ENCODE assay signal across 1 fruit fly cellular context in genomic region chr2L:16319743-16320142, dm6.
TF ChIP-seq lines count a peak whose summit lies in the region.

No protein-coding gene starts in this region.

TF ChIP-seq in whole organism, embryonic, 481 proteins besides CTCF, POLR2A, EP300 and RAD21 (continued from another document):
- peak; percentile 29 for TF ChIP-seq HmgZ (tag; optimal IDR thresholded peaks at IDR 0.05; lab: Kevin White, UChicago)
- no peak for TF ChIP-seq slou (GFP tag; optimal IDR thresholded peaks at IDR 0.05; lab: Kevin White, UChicago)
- no peak for TF ChIP-seq MBD-R2 (GFP tag; IDR thresholded peaks at IDR 0.05; lab: Robert Waterston, UW)
- no peak for TF ChIP-seq Bdp1 (GFP tag; optimal IDR thresholded peaks at IDR 0.05; lab: Kevin White, UChicago)
- TF ChIP-seq CG3281 (GFP tag; optimal IDR thresholded peaks at IDR 0.05; lab: Kevin White, UChicago), result peak; percentile 5
- no peak for TF ChIP-seq hbn (GFP tag; IDR thresholded peaks at IDR 0.05; lab: Robert Waterston, UW; ENCODE audit: partially characterized antibody)
- TF ChIP-seq CG6175 (GFP tag; IDR thresholded peaks at IDR 0.05; lab: Robert Waterston, UW), result no peak
- peak; percentile 95 for TF ChIP-seq cwo (GFP tag; optimal IDR thresholded peaks at IDR 0.05; lab: Kevin White, UChicago)
- no peak for TF ChIP-seq row (GFP tag; IDR thresholded peaks at IDR 0.05; lab: Robert Waterston, UW)
- no peak for TF ChIP-seq Lhr (GFP tag; optimal IDR thresholded peaks at IDR 0.05; lab: Kevin White, UChicago)
- TF ChIP-seq Drgx (GFP tag; IDR thresholded peaks at IDR 0.05; lab: Robert Waterston, UW), result no peak
- TF ChIP-seq pita (GFP tag; optimal IDR thresholded peaks at IDR 0.05; lab: Kevin White, UChicago), result no peak
- TF ChIP-seq fd3F (GFP tag; optimal IDR thresholded peaks at IDR 0.05; lab: Kevin White, UChicago), result no peak
- no peak for TF ChIP-seq cg (GFP tag; optimal IDR thresholded peaks at IDR 0.05; lab: Kevin White, UChicago)
- TF ChIP-seq so (GFP tag; IDR thresholded peaks at IDR 0.05; lab: Robert Waterston, UW), result no peak
- TF ChIP-seq CG4360 (GFP tag; IDR thresholded peaks at IDR 0.05; lab: Robert Waterston, UW), result no peak
- no peak for TF ChIP-seq mld (GFP tag; IDR thresholded peaks at IDR 0.05; lab: Robert Waterston, UW; ENCODE audit: partially characterized antibody)
- no peak for TF ChIP-seq tna (GFP tag; IDR thresholded peaks at IDR 0.05; lab: Robert Waterston, UW; ENCODE audit: partially characterized antibody)
- no peak for TF ChIP-seq CG31441 (GFP tag; IDR thresholded peaks at IDR 0.05; lab: Robert Waterston, UW)
- TF ChIP-seq sug (tag; optimal IDR thresholded peaks at IDR 0.05; lab: Kevin White, UChicago), result peak; percentile 99
- TF ChIP-seq h (optimal IDR thresholded peaks at IDR 0.05; lab: Kevin White, UChicago), result no peak
- TF ChIP-seq Med (GFP tag; lab: Kevin White, UChicago), result peak; percentile 56
- peak; percentile 87 for TF ChIP-seq exex (tag; optimal IDR thresholded peaks at IDR 0.05; lab: Kevin White, UChicago)
- TF ChIP-seq CG8765 (GFP tag; IDR thresholded peaks at IDR 0.05; lab: Robert Waterston, UW), result no peak
- no peak for TF ChIP-seq Mes4 (GFP tag; optimal IDR thresholded peaks at IDR 0.05; lab: Kevin White, UChicago)
- 0 out of 4 replicates have a peak, but pooled peaks have one; percentile 49 for TF ChIP-seq chinmo (GFP tag; IDR thresholded peaks at IDR 0.05; lab: Robert Waterston, UW; ENCODE audit: partially characterized antibody)
- TF ChIP-seq Ravus (GFP tag; IDR thresholded peaks at IDR 0.05; lab: Robert Waterston, UW), result no peak
- peak; percentile 46; the same call in 1 of the 2 replicates for TF ChIP-seq Atf6 (GFP tag; IDR thresholded peaks at IDR 0.05; lab: Robert Waterston, UW)
- no peak for TF ChIP-seq CG13424 (tag; optimal IDR thresholded peaks at IDR 0.05; lab: Kevin White, UChicago)
- TF ChIP-seq tx (GFP tag; optimal IDR thresholded peaks at IDR 0.05; lab: Kevin White, UChicago), result no peak
- peak; percentile 63 for TF ChIP-seq lab (GFP tag; optimal IDR thresholded peaks at IDR 0.05; lab: Kevin White, UChicago)
- no peak for TF ChIP-seq CG3163 (GFP tag; optimal IDR thresholded peaks at IDR 0.05; lab: Kevin White, UChicago)
- TF ChIP-seq dmrt11E (tag; optimal IDR thresholded peaks at IDR 0.05; lab: Kevin White, UChicago), result no peak
- TF ChIP-seq CG15514 (GFP tag; optimal IDR thresholded peaks at IDR 0.05; lab: Kevin White, UChicago), result peak; percentile 2
- TF ChIP-seq sd (tag; optimal IDR thresholded peaks at IDR 0.05; lab: Kevin White, UChicago), result peak; percentile 34
- no peak for TF ChIP-seq CG8478 (optimal IDR thresholded peaks at IDR 0.05; lab: Kevin White, UChicago)
- TF ChIP-seq C15 (GFP tag; IDR thresholded peaks at IDR 0.05; lab: Robert Waterston, UW), result no peak
- peak; percentile 77 for TF ChIP-seq CG15479 (GFP tag; optimal IDR thresholded peaks at IDR 0.05; lab: Kevin White, UChicago)
- no peak for TF ChIP-seq YL-1 (GFP tag; optimal IDR thresholded peaks at IDR 0.05; lab: Kevin White, UChicago)
- no peak for TF ChIP-seq fd96Cb (tag; optimal IDR thresholded peaks at IDR 0.05; lab: Kevin White, UChicago)
- TF ChIP-seq CG3726 (GFP tag; IDR thresholded peaks at IDR 0.05; lab: Robert Waterston, UW), result no peak
- TF ChIP-seq amos (GFP tag; IDR thresholded peaks at IDR 0.05; lab: Robert Waterston, UW; ENCODE audit: partially characterized antibody), result no peak
- TF ChIP-seq caup (GFP tag; optimal IDR thresholded peaks at IDR 0.05; lab: Kevin White, UChicago; ENCODE audit: severe bottlenecking), result peak; percentile 18
- TF ChIP-seq HLH54F (GFP tag; optimal IDR thresholded peaks at IDR 0.05; lab: Kevin White, UChicago), result no peak
- TF ChIP-seq Nf-YC (tag; optimal IDR thresholded peaks at IDR 0.05; lab: Kevin White, UChicago), result no peak
- no peak for TF ChIP-seq CG8290 (GFP tag; optimal IDR thresholded peaks at IDR 0.05; lab: Kevin White, UChicago)
- TF ChIP-seq CG8290 (tag; optimal IDR thresholded peaks at IDR 0.05; lab: Kevin White, UChicago), result peak in 1 of 2 experiments; percentile 32
